Worm (Caenorhabditis elegans) whole organism, L1 larva: Measurements from ENCODE around the gene srt-64.

Experiments
- efl-1 ChIP-seq, 4 experiments: fragments of 150-350 bp; optimal IDR thresholded peaks in 3 of 4; peaks in 1 of 4; 1 replicate in 1 of 4; 2 replicates in 3 of 4; lab custom pipeline; 2014; ENCODE audit warnings: missing biosample characterization in 2 of 4, missing genetic modification characterization in 2 of 4, missing genetic modification reagents in 2 of 4
- lsy-2 ChIP-seq, 2 experiments: fragments of 150-350 bp; optimal IDR thresholded peaks; 2 replicates each; lab custom pipeline; 2014; ENCODE audit warnings: missing biosample characterization in 2 of 2, missing genetic modification characterization in 2 of 2
- nhr-12 ChIP-seq: sonication (generic microtip); optimal IDR thresholded peaks from 2 replicates; lab custom pipeline; 2017; ENCODE audit warnings: missing biosample characterization, missing genetic modification characterization
- sox-4 ChIP-seq: sonication (generic microtip); optimal IDR thresholded peaks from 2 replicates; lab custom pipeline; 2016; ENCODE audit warnings: missing genetic modification characterization, missing compliant biosample characterization
- zip-4 ChIP-seq: fragments of 200-800 bp; sonication (Bioruptor generic); optimal IDR thresholded peaks from 2 replicates; lab custom pipeline; 2018; ENCODE audit warnings: mild to moderate bottlenecking, missing genetic modification characterization, moderate library complexity, missing compliant biosample characterization

srt-64 gene

DNA sequence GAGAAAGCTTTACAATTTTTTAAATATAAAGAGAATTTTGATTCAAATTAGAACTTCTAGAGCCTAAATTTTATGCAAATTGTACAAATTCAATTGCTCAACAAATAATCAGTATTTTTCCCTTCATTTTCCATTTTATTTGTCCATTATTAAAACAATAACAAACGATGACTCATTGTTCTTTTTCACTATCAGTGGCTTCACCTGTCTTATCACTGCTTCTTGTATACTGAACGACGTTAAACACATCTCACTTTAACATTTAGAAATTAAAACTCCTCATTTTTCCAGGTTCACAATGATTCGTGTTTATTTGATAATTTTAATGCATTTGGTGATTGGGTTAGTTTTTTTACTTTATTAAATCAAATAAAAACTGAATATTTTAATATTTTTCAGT is 49.8 kb downstream of the srt-64 start, which contains the start of gene sid-1:
Gene sid-1 (plus strand): TSS at position 292 of the 400 bp plus-strand sequence.
- TF ChIP-seq nhr-12 (tag; lab: Kevin White, UChicago) (no peak), sox-4 (tag; lab: Kevin White, UChicago) (no peak)
- TF ChIP-seq, all 84 proteins: peak for 0

DNA sequence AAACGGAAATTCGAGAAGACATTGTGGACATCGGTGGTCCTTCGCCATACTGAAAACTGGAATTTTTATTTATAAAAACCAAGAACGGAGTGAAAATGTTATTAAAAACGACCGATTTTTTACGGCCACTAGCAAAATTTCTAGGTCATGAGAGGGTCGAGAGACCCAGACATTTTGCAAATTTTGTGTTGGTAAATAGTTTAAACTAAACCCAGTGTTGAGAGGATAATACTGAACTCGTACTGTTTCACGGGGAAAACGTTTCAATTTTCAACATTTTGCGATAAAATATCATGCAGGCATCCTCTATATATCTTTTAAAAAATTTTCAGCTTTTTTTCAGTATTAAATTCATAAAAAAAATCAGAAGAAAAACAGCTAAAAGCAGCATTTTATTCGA is 50.4 kb downstream of the srt-64 start, which contains the start of gene C04F5.9:
Gene C04F5.9 (minus strand): TSS at position 101 of the 400 bp plus-strand sequence.
- no peak for TF ChIP-seq zip-4 (GFP tag; lab: Kevin White, UChicago)
- peak in 1 of 2 experiments; percentile 8 for TF ChIP-seq lsy-2 (tag; optimal IDR thresholded peaks at IDR 0.05; lab: Kevin White, UChicago)
- TF ChIP-seq efl-1 (optimal IDR thresholded peaks at IDR 0.05; lab: Kevin White, UChicago), result peak in 1 of 2 experiments; percentile 9
- no peak for TF ChIP-seq efl-1 (GFP tag; optimal IDR thresholded peaks at IDR 0.05 in 1 of 2; lab: Kevin White, UChicago)
